Fruit fly (Drosophila melanogaster): Measurements from ENCODE around the gene CG5805.

DNA sequence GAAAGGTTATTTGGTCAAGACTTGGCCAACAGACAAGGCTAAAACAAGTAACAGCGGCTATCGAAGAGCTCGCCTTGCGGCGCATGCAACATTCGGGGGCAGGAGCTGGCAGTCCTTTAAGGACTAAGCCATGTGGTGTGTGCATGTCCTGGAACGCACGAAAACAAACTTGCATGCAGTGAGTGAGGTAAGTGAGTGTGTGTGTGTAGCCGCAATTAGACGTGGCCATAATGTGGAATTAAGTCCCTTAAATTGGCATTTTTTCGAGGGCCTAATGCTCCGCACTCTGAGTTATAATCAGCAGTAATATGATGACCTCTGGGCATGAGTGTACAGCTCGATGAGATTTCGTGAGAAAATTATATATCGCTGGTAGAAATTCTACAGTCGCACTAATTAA, 46.4 kb upstream of the CG5805 start, which contains the start of gene sosie:
- no peak for TF ChIP-seq CG8478 (optimal IDR thresholded peaks at IDR 0.05)
- TF ChIP-seq CTCF (optimal IDR thresholded peaks at IDR 0.05), result no peak

Data from S2 (cell line).